Fruit fly (Drosophila melanogaster) whole organism: ENCODE data around the gene CG14132.

Source experiments
- EcR ChIP-seq, 2 experiments: fragments of >200 bp; optimal IDR thresholded peaks; 2 replicates each; lab custom pipeline; 2017; ENCODE audit warnings: missing biosample characterization in 2 of 2, missing genetic modification characterization in 2 of 2, missing genetic modification reagents in 2 of 2
- pan ChIP-seq: fragments of >200 bp; optimal IDR thresholded peaks from 2 replicates; lab custom pipeline; 2017

dm6 chr3L:11721498-11721946, 6.4 kb upstream of the CG14132 start:
- TF ChIP-seq EcR (GFP tag; optimal IDR thresholded peaks at IDR 0.05; lab: Kevin White, UChicago): no peak
- TF ChIP-seq pan (lab: Kevin White, UChicago): no peak
